Fruit fly (Drosophila melanogaster): ENCODE results near the gene CG31760.

- TF ChIP-seq usp (GFP tag; optimal IDR thresholded peaks at IDR 0.05) (no peak), psq (optimal IDR thresholded peaks at IDR 0.05) (no peak), CG8478 (optimal IDR thresholded peaks at IDR 0.05) (no peak), pan (optimal IDR thresholded peaks at IDR 0.05) (no peak)
Measured at dm6 chr2L:12174493-12175129, 32.0 kb downstream of the CG31760 start, which contains the start of gene bru1.
